Worm (Caenorhabditis elegans): ENCODE measurements around the gene Y34B4A.2.

Gene Y34B4A.2

ce11 chrX:5323287-5323686, 44.0 kb downstream of the Y34B4A.2 start, which contains the start of gene sto-2:
Gene sto-2 (minus strand): TSS chrX:5323387.
- TF ChIP-seq ama-1 (optimal IDR thresholded peaks at IDR 0.05) (no peak), hmg-4 (GFP tag; optimal IDR thresholded peaks at IDR 0.05) (no peak), aly-1 (tag; optimal IDR thresholded peaks at IDR 0.05) (no peak), pes-1 (GFP tag; IDR thresholded peaks at IDR 0.05) (no peak), scrt-1 (GFP tag; IDR thresholded peaks at IDR 0.05) (no peak), tra-4 (tag; optimal IDR thresholded peaks at IDR 0.05) (no peak)

ce11 chrX:5329236-5329635, 49.9 kb downstream of the Y34B4A.2 start, which contains the start of gene C26B9.5:
Gene C26B9.5 (plus strand): TSS chrX:5329479.
- TF ChIP-seq tbx-11 (GFP tag; IDR thresholded peaks at IDR 0.05) (no peak), tbx-37 (GFP tag; conservative IDR thresholded peaks at IDR 0.05) (no peak), hnd-1 (tag; optimal IDR thresholded peaks at IDR 0.05) (no peak), ceh-36 (tag; optimal IDR thresholded peaks at IDR 0.05) (no peak), scrt-1 (GFP tag; IDR thresholded peaks at IDR 0.05) (no peak), ets-7 (tag; optimal IDR thresholded peaks at IDR 0.05) (no peak)

ce11 chrX:5330765-5331164, 51.5 kb downstream of the Y34B4A.2 start:
- TF ChIP-seq B0310.2 (tag; optimal IDR thresholded peaks at IDR 0.05), result no peak
- TF ChIP-seq ceh-36 (tag; optimal IDR thresholded peaks at IDR 0.05), result no peak
- no peak for TF ChIP-seq tbx-11 (GFP tag; IDR thresholded peaks at IDR 0.05)
- no peak for TF ChIP-seq ets-7 (tag; optimal IDR thresholded peaks at IDR 0.05)
- TF ChIP-seq hnd-1 (tag; optimal IDR thresholded peaks at IDR 0.05), result no peak
- no peak for TF ChIP-seq scrt-1 (GFP tag; IDR thresholded peaks at IDR 0.05)
- TF ChIP-seq ama-1 (optimal IDR thresholded peaks at IDR 0.05), result no peak
- no peak for TF ChIP-seq F13C5.2 (tag; optimal IDR thresholded peaks at IDR 0.05)
- no peak for TF ChIP-seq hmg-4 (GFP tag; optimal IDR thresholded peaks at IDR 0.05)
- TF ChIP-seq tra-4 (tag; optimal IDR thresholded peaks at IDR 0.05), result no peak
- TF ChIP-seq tbx-37 (GFP tag; conservative IDR thresholded peaks at IDR 0.05), result no peak
- no peak for TF ChIP-seq flt-1 (GFP tag; IDR thresholded peaks at IDR 0.05)
- TF ChIP-seq hmbx-1 (tag; optimal IDR thresholded peaks at IDR 0.05), result no peak

All from whole organism, early embryonic.